Worm (Caenorhabditis elegans) whole organism, L4 larva: Measurements from ENCODE around the gene nas-6.

Experiments used
- F37D6.2 ChIP-seq: sonication (generic microtip); optimal IDR thresholded peaks from 2 replicates; lab custom pipeline; 2016; ENCODE audit warnings: mild to moderate bottlenecking, missing genetic modification characterization, missing compliant biosample characterization
- ZK337.2 ChIP-seq: fragments of 200-800 bp; sonication (Bioruptor generic); IDR thresholded peaks from 2 replicates; pipeline ENCODE4 v1.3.6; 2022; ENCODE audit warnings: missing genetic modification reagents, missing genetic modification characterization, missing compliant biosample characterization
- aha-1 ChIP-seq: fragments of 150-350 bp; peaks from one replicate; lab custom pipeline; 2014; ENCODE audit warnings: missing biosample characterization, missing genetic modification characterization
- aly-2 ChIP-seq: sonication (generic microtip); optimal IDR thresholded peaks from 2 replicates; lab custom pipeline; 2018; ENCODE audit warnings: missing biosample characterization, missing genetic modification characterization
- daf-16 ChIP-seq, 3 experiments: sonication (generic microtip); optimal IDR thresholded peaks; 2 replicates each; lab custom pipeline; 2016 to 2017; ENCODE audit warnings: missing genetic modification characterization in 3 of 3, missing genetic modification reagents in 3 of 3, mild to moderate bottlenecking in 2 of 3, missing compliant biosample characterization in 2 of 3, missing biosample characterization in 1 of 3, moderate library complexity in 1 of 3
- dmd-6 ChIP-seq: fragments of 200-800 bp; sonication (Bioruptor generic); IDR thresholded peaks from 2 replicates; pipeline ENCODE4 v1.3.6; 2022; ENCODE audit warnings: missing genetic modification reagents, missing genetic modification characterization, missing compliant biosample characterization
- dmd-8 ChIP-seq: fragments of 200-800 bp; sonication (Bioruptor generic); IDR thresholded peaks from 2 replicates; pipeline ENCODE4 v1.3.6; 2022; ENCODE audit warnings: missing genetic modification characterization, missing compliant biosample characterization
- dpl-1 ChIP-seq: fragments of 150-350 bp; optimal IDR thresholded peaks from 2 replicates; lab custom pipeline; 2014; ENCODE audit warnings: missing biosample characterization, missing genetic modification reagents, missing genetic modification characterization
- dve-1 ChIP-seq: sonication (generic microtip); optimal IDR thresholded peaks from 2 replicates; lab custom pipeline; 2017; ENCODE audit warnings: antibody characterized with exemption, mild to moderate bottlenecking, missing genetic modification characterization, missing compliant biosample characterization; ENCODE audit not compliant: insufficient read depth
- fos-1 ChIP-seq: fragments of 150-350 bp; optimal IDR thresholded peaks from 2 replicates; lab custom pipeline; 2014; ENCODE audit warnings: missing biosample characterization, missing genetic modification characterization
- hlh-11 ChIP-seq: fragments of 200-800 bp; sonication (Bioruptor generic); optimal IDR thresholded peaks from 2 replicates; lab custom pipeline; 2018; ENCODE audit warnings: mild to moderate bottlenecking, missing genetic modification characterization, missing compliant biosample characterization
- hmg-1.1 ChIP-seq: fragments of 200-800 bp; sonication (Bioruptor generic); IDR thresholded peaks from 2 replicates; pipeline ENCODE4 v1.3.6; 2022; ENCODE audit warnings: missing genetic modification reagents, missing genetic modification characterization, missing compliant biosample characterization
- lin-13 ChIP-seq: fragments of 150-350 bp; optimal IDR thresholded peaks from 2 replicates; lab custom pipeline; 2014; ENCODE audit warnings: missing biosample characterization, missing genetic modification reagents, missing genetic modification characterization
- lin-38 ChIP-seq: fragments of 200-800 bp; sonication (Bioruptor generic); IDR thresholded peaks from 2 replicates; pipeline ENCODE4 v1.3.6; 2022; ENCODE audit warnings: missing genetic modification reagents, missing genetic modification characterization, missing compliant biosample characterization
- lsy-2 ChIP-seq, 2 experiments: fragments of 150-350 bp in 1 of 2; sonication (generic microtip) in 1 of 2; optimal IDR thresholded peaks; 2 replicates each; lab custom pipeline; 2014 to 2017; ENCODE audit warnings: missing biosample characterization in 2 of 2, missing genetic modification characterization in 2 of 2
- mes-2 ChIP-seq: sonication (generic microtip); optimal IDR thresholded peaks from 2 replicates; lab custom pipeline; 2016; ENCODE audit warnings: missing genotype, mild to moderate bottlenecking, missing genetic modification characterization, missing compliant biosample characterization; ENCODE audit not compliant: poor library complexity, severe bottlenecking
- nhr-11 ChIP-seq: fragments of 150-350 bp; optimal IDR thresholded peaks from 2 replicates; lab custom pipeline; 2014; ENCODE audit warnings: missing biosample characterization, missing genetic modification characterization
- nhr-28 ChIP-seq: fragments of 150-350 bp; optimal IDR thresholded peaks from 2 replicates; lab custom pipeline; 2014; ENCODE audit warnings: missing biosample characterization, missing genetic modification characterization
- nhr-41 ChIP-seq: fragments of 200-800 bp; sonication (Bioruptor generic); IDR thresholded peaks from 2 replicates; pipeline ENCODE4 v1.3.6; 2022; ENCODE audit warnings: missing genetic modification reagents, missing genetic modification characterization, missing compliant biosample characterization
- nhr-6 ChIP-seq: fragments of 150-350 bp; optimal IDR thresholded peaks from 2 replicates; lab custom pipeline; 2014; ENCODE audit warnings: missing biosample characterization, missing genetic modification characterization
- pha-4 ChIP-seq, 2 experiments: fragments of 150-350 bp in 1 of 2; fragments of 200-800 bp in 1 of 2; sonication (Bioruptor generic) in 1 of 2; IDR thresholded peaks in 1 of 2; optimal IDR thresholded peaks in 1 of 2; 2 replicates each; pipeline versions ENCODE4 v1.3.6 to Lab custom; 2014 to 2022; ENCODE audit warnings: missing genetic modification characterization in 2 of 2, missing genetic modification reagents in 2 of 2, missing biosample characterization in 1 of 2, missing compliant biosample characterization in 1 of 2
- php-3 ChIP-seq: fragments of 200-800 bp; sonication (Bioruptor generic); IDR thresholded peaks from 2 replicates; pipeline ENCODE4 v1.3.6; 2022; ENCODE audit warnings: missing genetic modification reagents, missing genetic modification characterization, missing compliant biosample characterization
- pqm-1 ChIP-seq: sonication (generic microtip); optimal IDR thresholded peaks from 2 replicates; lab custom pipeline; 2017; ENCODE audit warnings: missing biosample characterization, missing genetic modification characterization
- sdz-12 ChIP-seq: fragments of 200-800 bp; sonication (Bioruptor generic); optimal IDR thresholded peaks from 2 replicates; lab custom pipeline; 2018; ENCODE audit warnings: mild to moderate bottlenecking, missing genetic modification characterization, missing compliant biosample characterization
- snpc-1.2 ChIP-seq: fragments of 200-800 bp; sonication (Bioruptor generic); IDR thresholded peaks from 2 replicates; pipeline ENCODE4 v1.3.6; 2022; ENCODE audit warnings: missing genetic modification reagents, missing genetic modification characterization, missing compliant biosample characterization
- tag-97 ChIP-seq: fragments of 200-800 bp; sonication (Bioruptor generic); IDR thresholded peaks from 2 replicates; pipeline ENCODE4 v1.3.6; 2022; ENCODE audit warnings: missing genetic modification characterization, missing compliant biosample characterization
- unc-130 ChIP-seq: sonication (generic microtip); optimal IDR thresholded peaks from 2 replicates; lab custom pipeline; 2016; ENCODE audit warnings: missing genetic modification reagents, missing genetic modification characterization, missing compliant biosample characterization
- unc-62 ChIP-seq, 3 experiments: fragments of 150-350 bp in 1 of 3; sonication (generic microtip); optimal IDR thresholded peaks in 2 of 3; peaks in 1 of 3; 1 replicate in 1 of 3; 2 replicates in 2 of 3; lab custom pipeline; 2014 to 2017; ENCODE audit warnings: missing biosample characterization in 3 of 3, missing genetic modification characterization in 3 of 3, missing genetic modification reagents in 3 of 3, missing genotype in 1 of 3
- zag-1 ChIP-seq: fragments of 150-350 bp; optimal IDR thresholded peaks from 2 replicates; lab custom pipeline; 2014; ENCODE audit warnings: missing biosample characterization, missing genetic modification characterization

Gene nas-6

ce11 chrIV:17463108-17463608, 27.4 kb downstream of the nas-6 start, which contains the start of gene F11E6.10:
Gene F11E6.10, minus strand, starts transcription at chrIV:17463158.
- no peak for TF ChIP-seq zag-1 (tag; lab: Kevin White, UChicago)
- no peak for TF ChIP-seq daf-16 (GFP tag; optimal IDR thresholded peaks at IDR 0.05; lab: Kevin White, UChicago)
- no peak for TF ChIP-seq daf-16 (tag; optimal IDR thresholded peaks at IDR 0.05; lab: Kevin White, UChicago)
- no peak for TF ChIP-seq tag-97 (GFP tag; lab: Robert Waterston, UW)
- no peak for TF ChIP-seq php-3 (GFP tag; lab: Robert Waterston, UW)
- no peak for TF ChIP-seq sdz-12 (GFP tag; lab: Kevin White, UChicago)
- no peak for TF ChIP-seq aly-2 (tag; lab: Kevin White, UChicago)
- TF ChIP-seq, all 104 proteins: peak for 0

ce11 chrIV:17461222-17461707, 29.3 kb downstream of the nas-6 start, which contains the start of gene rif-1.1:
Gene rif-1.1, minus strand, starts transcription at chrIV:17461272.
- TF ChIP-seq nhr-28 (tag; lab: Kevin White, UChicago) (peak; percentile 75), pqm-1 (no peak), ZK337.2 (GFP tag; lab: Robert Waterston, UW) (no peak), hmg-1.1 (GFP tag; lab: Robert Waterston, UW) (0 out of 2 replicates have a peak, but pooled peaks have one; percentile 36), lin-38 (GFP tag; lab: Robert Waterston, UW) (peak; percentile 29), snpc-1.2 (GFP tag; lab: Robert Waterston, UW) (peak; percentile 76), F37D6.2 (no peak), daf-16 (GFP tag; optimal IDR thresholded peaks at IDR 0.05; lab: Kevin White, UChicago) (no peak), daf-16 (tag; optimal IDR thresholded peaks at IDR 0.05; lab: Kevin White, UChicago) (peak; percentile 51), dpl-1 (peak; percentile 84), fos-1 (no peak), lsy-2 (tag; optimal IDR thresholded peaks at IDR 0.05; lab: Kevin White, UChicago) (peak in 1 of 2 experiments; percentile 85), unc-62 (GFP tag; optimal IDR thresholded peaks at IDR 0.05 in 1 of 2; lab: Kevin White, UChicago) (peak in 1 of 2 experiments; percentile 79), unc-62 (tag; optimal IDR thresholded peaks at IDR 0.05; lab: Kevin White, UChicago) (no peak), lin-13 (GFP tag; lab: Kevin White, UChicago) (no peak), pha-4 (GFP tag; IDR thresholded peaks at IDR 0.05; lab: Robert Waterston, UW) (no peak), pha-4 (tag; optimal IDR thresholded peaks at IDR 0.05; lab: Kevin White, UChicago) (peak; percentile 47), unc-130 (GFP tag; lab: Kevin White, UChicago) (peak; percentile 47), dve-1 (tag; lab: Kevin White, UChicago) (peak; percentile 45), nhr-6 (tag; lab: Kevin White, UChicago) (peak; percentile 1), hlh-11 (tag; lab: Kevin White, UChicago) (peak; percentile 37), mes-2 (tag; lab: Kevin White, UChicago) (peak; percentile 79), dmd-6 (GFP tag; lab: Robert Waterston, UW) (peak; percentile 22; the same call in 1 of the 2 replicates)

ce11 chrIV:17453996-17454395, 36.6 kb downstream of the nas-6 start:
- peak in 1 of 2 experiments; percentile 94 for TF ChIP-seq unc-62 (GFP tag; optimal IDR thresholded peaks at IDR 0.05 in 1 of 2; lab: Kevin White, UChicago)
- TF ChIP-seq unc-62 (tag; optimal IDR thresholded peaks at IDR 0.05; lab: Kevin White, UChicago) = no peak
- no peak for TF ChIP-seq nhr-41 (GFP tag; lab: Robert Waterston, UW)
- TF ChIP-seq zag-1 (tag; lab: Kevin White, UChicago) = no peak

ce11 chrIV:17453200-17453599, 37.4 kb downstream of the nas-6 start:
- TF ChIP-seq dmd-8 (GFP tag; lab: Robert Waterston, UW) (no peak), aha-1 (peak; percentile 92)

ce11 chrIV:17450443-17450842, 40.1 kb downstream of the nas-6 start, which contains the start of gene F11E6.8:
Gene F11E6.8, minus strand, starts transcription at chrIV:17450543.
- no peak for TF ChIP-seq nhr-11 (tag; lab: Kevin White, UChicago)
